Worm (Caenorhabditis elegans) whole organism, L1 larva: ENCODE measurements around the gene C45G9.10.

ENCODE experiments used
- fkh-4 ChIP-seq: sonication (generic microtip); optimal IDR thresholded peaks from 2 replicates; lab custom pipeline; 2016; ENCODE audit warnings: missing compliant biosample characterization, missing genetic modification characterization, borderline replicate concordance
- mep-1 ChIP-seq: fragments of 150-350 bp; optimal IDR thresholded peaks from 2 replicates; lab custom pipeline; 2014; ENCODE audit warnings: missing biosample characterization, missing genetic modification characterization
- skn-1 ChIP-seq: fragments of 150-350 bp; optimal IDR thresholded peaks from 2 replicates; lab custom pipeline; 2014; ENCODE audit warnings: missing biosample characterization, missing genetic modification characterization
- sox-4 ChIP-seq: sonication (generic microtip); optimal IDR thresholded peaks from 2 replicates; lab custom pipeline; 2016; ENCODE audit warnings: missing genetic modification characterization, missing compliant biosample characterization
- unc-130 ChIP-seq: fragments of 150-350 bp; optimal IDR thresholded peaks from 2 replicates; lab custom pipeline; 2017; ENCODE audit warnings: missing biosample characterization, missing genetic modification characterization, inconsistent platforms

DNA sequence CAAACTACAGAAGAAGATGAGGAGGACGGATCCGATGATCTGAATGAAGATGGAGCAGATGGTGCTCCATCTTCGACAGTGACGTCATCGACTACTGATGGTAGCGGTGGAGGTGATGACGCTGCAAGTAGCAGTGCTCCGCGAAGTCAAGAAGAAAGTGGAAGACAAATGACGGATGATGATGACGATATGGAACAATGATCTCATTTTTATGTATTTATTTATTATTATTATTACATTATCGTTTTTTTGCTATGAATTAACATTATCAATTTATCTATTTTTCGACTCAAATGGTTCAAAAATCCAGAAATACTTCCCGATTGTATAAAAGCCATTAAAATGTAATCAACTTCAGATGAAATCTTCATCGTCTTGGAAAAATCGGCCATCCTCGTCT, 40.0 kb downstream of the C45G9.10 start, which contains the start of gene R144.3:
- TF ChIP-seq unc-130 (tag; lab: Kevin White, UChicago) = no peak
- TF ChIP-seq skn-1 (tag; lab: Kevin White, UChicago) = no peak
- TF ChIP-seq sox-4 = no peak
- TF ChIP-seq fkh-4 = no peak
- TF ChIP-seq mep-1 = no peak
